Fruit fly (Drosophila melanogaster) whole organism, embryonic: ENCODE results near the gene bor.

Source experiments
- Abd-B ChIP-seq: fragments of 200-800 bp; sonication (Bioruptor generic); optimal IDR thresholded peaks from 2 replicates; lab custom pipeline; 2018; ENCODE audit warnings: missing biosample characterization, mild to moderate bottlenecking, missing genetic modification characterization, moderate library complexity
- Aef1 ChIP-seq: fragments of 200-800 bp; sonication (Bioruptor generic); IDR thresholded peaks from 3 replicates; pipeline ENCODE4 v1.3.6; 2022; ENCODE audit warnings: missing biosample characterization, missing genetic modification characterization
- Awh ChIP-seq: fragments of 200-800 bp; sonication (Bioruptor generic); IDR thresholded peaks from 2 replicates; pipeline ENCODE4, ENCODE4 v1.3.6; 2022; ENCODE audit warnings: missing biosample characterization, missing genetic modification characterization
- CG11560 ChIP-seq: fragments of 200-800 bp; sonication (Bioruptor generic); IDR thresholded peaks from 3 replicates; pipeline ENCODE4 v1.3.6; 2022; ENCODE audit warnings: missing biosample characterization, missing genetic modification characterization
- CG14710 ChIP-seq: fragments of 200-800 bp; sonication (Bioruptor generic); optimal IDR thresholded peaks from 3 replicates; lab custom pipeline; 2019; ENCODE audit warnings: missing biosample characterization, mild to moderate bottlenecking, missing genetic modification characterization, moderate library complexity
- CG2116 ChIP-seq: fragments of 200-800 bp; sonication (Bioruptor generic); optimal IDR thresholded peaks from 3 replicates; lab custom pipeline; 2018; ENCODE audit warnings: missing biosample characterization, mild to moderate bottlenecking, missing genetic modification characterization
- CG2678 ChIP-seq: fragments of 200-800 bp; sonication (Bioruptor generic); optimal IDR thresholded peaks from 3 replicates; lab custom pipeline; 2019; ENCODE audit warnings: missing biosample characterization, mild to moderate bottlenecking, missing genetic modification characterization, moderate library complexity
- CG3726 ChIP-seq: fragments of 200-800 bp; sonication (Bioruptor generic); IDR thresholded peaks from 3 replicates; pipeline ENCODE4, ENCODE4 v1.3.6; 2022; ENCODE audit warnings: missing biosample characterization, missing genetic modification characterization
- CG3847 ChIP-seq: fragments of 200-800 bp; sonication (Bioruptor generic); IDR thresholded peaks from 2 replicates; pipeline ENCODE4 v1.3.6; 2022; ENCODE audit warnings: missing biosample characterization, missing genetic modification characterization
- CG5180 ChIP-seq: fragments of 200-800 bp; sonication (Bioruptor generic); optimal IDR thresholded peaks from 3 replicates; lab custom pipeline; 2017; ENCODE audit warnings: missing biosample characterization, missing genetic modification characterization, mild to moderate bottlenecking, moderate library complexity, missing genetic modification reagents
- CG7357 ChIP-seq: fragments of 200-800 bp; sonication (Bioruptor generic); IDR thresholded peaks from 3 replicates; pipeline ENCODE4 v1.3.6; 2022; ENCODE audit warnings: missing biosample characterization, missing genetic modification characterization
- CG7745 ChIP-seq: fragments of 200-800 bp; sonication (Bioruptor generic); optimal IDR thresholded peaks from 2 replicates; lab custom pipeline; 2018; ENCODE audit warnings: missing biosample characterization, mild to moderate bottlenecking, missing genetic modification characterization, moderate library complexity
- CG8290 ChIP-seq, 3 experiments: fragments of 200-800 bp; sonication (Bioruptor generic); optimal IDR thresholded peaks; 2 replicates each; lab custom pipeline; 2016 to 2019; ENCODE audit warnings: missing biosample characterization in 3 of 3, missing genetic modification characterization in 3 of 3, mild to moderate bottlenecking in 2 of 3, moderate library complexity in 1 of 3
- CG8388 ChIP-seq: fragments of 200-800 bp; sonication (Bioruptor generic); optimal IDR thresholded peaks from 2 replicates; lab custom pipeline; 2019; ENCODE audit warnings: missing biosample characterization, mild to moderate bottlenecking, missing genetic modification characterization, moderate library complexity
- CG9215 ChIP-seq: fragments of 200-800 bp; sonication (Bioruptor generic); IDR thresholded peaks from 2 replicates; pipeline ENCODE4 v1.3.6; 2022; ENCODE audit warnings: missing biosample characterization, missing genetic modification characterization
- Dip3 ChIP-seq: fragments of 200-800 bp; sonication (Bioruptor generic); optimal IDR thresholded peaks from 3 replicates; lab custom pipeline; 2016; ENCODE audit warnings: missing biosample characterization, missing genetic modification characterization
- Hr78 ChIP-seq, 2 experiments: fragments of 200-800 bp in 1 of 2; fragments of >200 bp in 1 of 2; sonication (Bioruptor generic) in 1 of 2; optimal IDR thresholded peaks; 2 replicates each; lab custom pipeline; 2017 to 2019; ENCODE audit warnings: missing biosample characterization in 2 of 2, missing genetic modification characterization in 2 of 2, mild to moderate bottlenecking in 1 of 2, moderate library complexity in 1 of 2
- Oli ChIP-seq: fragments of 200-800 bp; sonication (Bioruptor generic); optimal IDR thresholded peaks from 2 replicates; lab custom pipeline; 2018; ENCODE audit warnings: missing biosample characterization, mild to moderate bottlenecking, missing genetic modification characterization, moderate library complexity
- Scr ChIP-seq: fragments of 200-800 bp; sonication (Bioruptor generic); IDR thresholded peaks from 2 replicates; pipeline ENCODE4 v1.3.6; 2022; ENCODE audit warnings: missing biosample characterization, missing genetic modification characterization; ENCODE audit not compliant: partially characterized antibody
- Sox100B ChIP-seq: fragments of 200-800 bp; sonication (Bioruptor generic); optimal IDR thresholded peaks from 3 replicates; lab custom pipeline; 2018; ENCODE audit warnings: missing biosample characterization, mild to moderate bottlenecking, missing genetic modification characterization
- Usf ChIP-seq: fragments of 200-800 bp; sonication (Bioruptor generic); optimal IDR thresholded peaks from 2 replicates; lab custom pipeline; 2017; ENCODE audit warnings: missing genotype, missing biosample characterization, missing genetic modification characterization
- Xrp1 ChIP-seq: fragments of 200-800 bp; sonication (Bioruptor generic); IDR thresholded peaks from 2 replicates; pipeline ENCODE4 v1.3.6; 2022; ENCODE audit warnings: missing biosample characterization, missing genetic modification characterization
- ac ChIP-seq: fragments of 200-800 bp; sonication (Bioruptor generic); optimal IDR thresholded peaks from 3 replicates; lab custom pipeline; 2017; ENCODE audit warnings: missing biosample characterization, mild to moderate bottlenecking, missing genetic modification characterization
- ase ChIP-seq: fragments of 200-800 bp; sonication (Bioruptor generic); IDR thresholded peaks from 3 replicates; pipeline ENCODE4 v1.3.6; 2022; ENCODE audit warnings: missing biosample characterization, missing genetic modification characterization
- cg ChIP-seq: fragments of 200-800 bp; sonication (Bioruptor generic); optimal IDR thresholded peaks from 3 replicates; lab custom pipeline; 2019; ENCODE audit warnings: missing biosample characterization, mild to moderate bottlenecking, missing genetic modification characterization, moderate library complexity
- chn ChIP-seq: fragments of 200-800 bp; sonication (Bioruptor generic); optimal IDR thresholded peaks from 2 replicates; lab custom pipeline; 2016; ENCODE audit warnings: missing biosample characterization, missing genetic modification characterization
- ci ChIP-seq: fragments of 200-800 bp; sonication (Bioruptor generic); IDR thresholded peaks from 3 replicates; pipeline ENCODE4 v1.3.6; 2022; ENCODE audit warnings: missing biosample characterization, missing genetic modification characterization
- corto ChIP-seq: fragments of 200-800 bp; sonication (Bioruptor generic); optimal IDR thresholded peaks from 2 replicates; lab custom pipeline; 2016; ENCODE audit warnings: missing biosample characterization, mild to moderate bottlenecking, missing genetic modification characterization, moderate library complexity
- crc ChIP-seq: fragments of 200-800 bp; sonication (Bioruptor generic); optimal IDR thresholded peaks from 2 replicates; lab custom pipeline; 2016; ENCODE audit warnings: missing biosample characterization, missing genetic modification characterization
- crp ChIP-seq, 2 experiments: fragments of 200-800 bp; sonication (Bioruptor generic); optimal IDR thresholded peaks; 2 replicates in 1 of 2; 3 replicates in 1 of 2; lab custom pipeline; 2017; ENCODE audit warnings: missing biosample characterization in 2 of 2, missing genetic modification characterization in 2 of 2, mild to moderate bottlenecking in 1 of 2, moderate library complexity in 1 of 2
- dan ChIP-seq: fragments of 200-800 bp; sonication (Bioruptor generic); IDR thresholded peaks from 2 replicates; pipeline ENCODE4 v1.3.6; 2022; ENCODE audit warnings: missing biosample characterization, missing genetic modification characterization
- dati ChIP-seq: fragments of 200-800 bp; sonication (Bioruptor generic); IDR thresholded peaks from 2 replicates; pipeline ENCODE4 v1.3.6; 2022; ENCODE audit warnings: missing biosample characterization, missing genetic modification characterization
- dmrt11E ChIP-seq: fragments of 200-800 bp; sonication (Bioruptor generic); optimal IDR thresholded peaks from 3 replicates; lab custom pipeline; 2018; ENCODE audit warnings: missing biosample characterization, mild to moderate bottlenecking, missing genetic modification characterization, moderate library complexity
- dysf ChIP-seq: fragments of 200-800 bp; sonication (Bioruptor generic); IDR thresholded peaks from 3 replicates; pipeline ENCODE4 v1.3.6; 2022; ENCODE audit warnings: missing biosample characterization, missing genetic modification characterization
- ftz-f1 ChIP-seq: fragments of 200-800 bp; sonication (Bioruptor generic); optimal IDR thresholded peaks from 2 replicates; lab custom pipeline; 2016; ENCODE audit warnings: missing biosample characterization, missing genetic modification characterization
- gce ChIP-seq: fragments of 200-800 bp; sonication (Bioruptor generic); IDR thresholded peaks from 3 replicates; pipeline ENCODE4 v1.3.6; 2022; ENCODE audit warnings: missing biosample characterization, missing genetic modification characterization
- klu ChIP-seq: fragments of 200-800 bp; sonication (Bioruptor generic); IDR thresholded peaks from 2 replicates; pipeline ENCODE4 v1.3.6; 2022; ENCODE audit warnings: missing biosample characterization, missing genetic modification characterization
- lab ChIP-seq: fragments of 200-800 bp; sonication (Bioruptor generic); optimal IDR thresholded peaks from 3 replicates; lab custom pipeline; 2017; ENCODE audit warnings: missing biosample characterization, missing genetic modification characterization, mild to moderate bottlenecking, moderate library complexity, missing genetic modification reagents
- lbe ChIP-seq: fragments of 200-800 bp; sonication (Bioruptor generic); optimal IDR thresholded peaks from 2 replicates; lab custom pipeline; 2016; ENCODE audit warnings: missing biosample characterization, mild to moderate bottlenecking, missing genetic modification characterization
- nerfin-1 ChIP-seq: fragments of 200-800 bp; sonication (Bioruptor generic); optimal IDR thresholded peaks from 3 replicates; lab custom pipeline; 2019; ENCODE audit warnings: missing biosample characterization, mild to moderate bottlenecking, missing genetic modification characterization, moderate library complexity
- nom ChIP-seq: fragments of 200-800 bp; sonication (Bioruptor generic); optimal IDR thresholded peaks from 2 replicates; lab custom pipeline; 2017; ENCODE audit warnings: missing biosample characterization, missing genetic modification characterization, mild to moderate bottlenecking, moderate library complexity, missing genetic modification reagents
- otp ChIP-seq: fragments of 200-800 bp; sonication (Bioruptor generic); IDR thresholded peaks from 3 replicates; pipeline ENCODE4, ENCODE4 v1.3.6; 2022; ENCODE audit warnings: missing biosample characterization, missing genetic modification characterization
- pum ChIP-seq: fragments of 200-800 bp; sonication (Bioruptor generic); optimal IDR thresholded peaks from 2 replicates; lab custom pipeline; 2016; ENCODE audit warnings: missing biosample characterization, missing genetic modification characterization
- sd ChIP-seq: fragments of 200-800 bp; sonication (Bioruptor generic); optimal IDR thresholded peaks from 3 replicates; lab custom pipeline; 2018; ENCODE audit warnings: missing biosample characterization, mild to moderate bottlenecking, missing genetic modification characterization, moderate library complexity
- shn ChIP-seq: fragments of 200-800 bp; sonication (Bioruptor generic); optimal IDR thresholded peaks from 3 replicates; lab custom pipeline; 2016; ENCODE audit warnings: missing biosample characterization, missing genetic modification characterization
- slp2 ChIP-seq: fragments of 200-800 bp; sonication (Bioruptor generic); optimal IDR thresholded peaks from 2 replicates; lab custom pipeline; 2016; ENCODE audit warnings: missing biosample characterization, missing genetic modification characterization
- tap ChIP-seq: fragments of 200-800 bp; optimal IDR thresholded peaks from 3 replicates; lab custom pipeline; 2019; ENCODE audit warnings: missing biosample characterization, mild to moderate bottlenecking, missing genetic modification characterization, moderate library complexity
- zen2 ChIP-seq: fragments of 200-800 bp; sonication (Bioruptor generic); IDR thresholded peaks from 3 replicates; pipeline ENCODE4 v1.3.6; 2022; ENCODE audit warnings: missing biosample characterization, missing genetic modification characterization; ENCODE audit not compliant: partially characterized antibody

Gene bor

DNA sequence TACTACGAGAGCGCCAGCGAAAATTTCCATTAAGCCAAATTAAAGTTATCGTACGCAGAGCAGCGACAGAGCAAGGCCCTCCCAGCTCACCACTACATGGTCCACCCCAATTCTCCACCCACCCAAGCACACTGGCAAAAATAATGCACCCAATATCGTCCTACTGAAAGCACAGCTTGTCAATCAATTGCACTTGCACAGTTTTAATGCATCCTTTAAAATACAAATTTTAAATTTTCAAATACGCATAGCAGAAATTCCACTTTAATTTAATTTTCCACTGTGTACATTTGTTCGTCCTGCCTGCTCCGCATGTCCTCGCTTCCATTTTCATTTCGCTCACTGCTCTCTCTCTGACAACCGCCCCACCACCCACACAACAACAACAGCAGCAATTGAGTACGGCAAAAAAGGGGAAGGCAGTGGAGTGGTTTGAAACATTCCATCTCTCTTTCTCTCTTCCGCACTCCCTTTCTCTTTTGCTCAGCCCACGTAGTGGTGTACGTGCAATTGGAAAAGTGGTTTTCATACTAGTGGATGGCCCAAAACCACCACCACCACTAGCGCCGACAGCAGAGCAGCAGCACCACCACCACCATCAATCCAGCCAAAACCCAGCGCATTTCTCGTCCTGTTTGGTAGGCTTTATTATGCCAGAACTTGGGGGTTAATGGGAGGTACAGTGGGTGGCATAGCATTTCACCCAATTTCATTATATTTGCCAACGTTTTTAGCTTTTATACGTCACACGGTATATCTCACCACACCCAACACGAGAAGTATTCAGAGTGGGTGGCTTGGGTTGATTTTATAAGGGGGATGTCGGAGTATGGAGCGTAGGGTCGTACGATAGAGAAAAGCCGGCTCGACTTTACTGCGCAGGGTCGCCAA lies 16.1 kb downstream of the bor start (continued):
- TF ChIP-seq CG8290 (GFP tag; optimal IDR thresholded peaks at IDR 0.05; lab: Kevin White, UChicago) (no peak), CG8290 (tag; optimal IDR thresholded peaks at IDR 0.05; lab: Kevin White, UChicago) (peak in 1 of 2 experiments; percentile 33), chn (GFP tag; lab: Kevin White, UChicago) (no peak), CG14710 (tag; lab: Kevin White, UChicago) (peak; percentile 68), CG2678 (tag; lab: Kevin White, UChicago) (peak; percentile 93), CG11560 (peak; percentile 54), ci (GFP tag; lab: Robert Waterston, UW) (peak; percentile 67), nom (GFP tag; lab: Kevin White, UChicago) (peak; percentile 72), CG3726 (GFP tag; lab: Robert Waterston, UW) (no peak), slp2 (GFP tag; lab: Kevin White, UChicago) (peak; percentile 55), Oli (tag; lab: Kevin White, UChicago) (peak; percentile 65), CG7357 (GFP tag; lab: Robert Waterston, UW) (peak; percentile 75; the same call in 1 of the 3 replicates), Usf (GFP tag; lab: Kevin White, UChicago) (peak; percentile 8), corto (no peak), nerfin-1 (peak; percentile 71), Xrp1 (GFP tag; lab: Robert Waterston, UW) (peak; percentile 89), CG2116 (GFP tag; lab: Kevin White, UChicago) (no peak), lbe (no peak), CG8388 (peak; percentile 41), CG7745 (tag; lab: Kevin White, UChicago) (no peak), Dip3 (GFP tag; lab: Kevin White, UChicago) (peak; percentile 23), CG5180 (GFP tag; lab: Kevin White, UChicago) (peak; percentile 78), Abd-B (GFP tag; lab: Kevin White, UChicago) (peak; percentile 53), ac (no peak), dysf (GFP tag; lab: Robert Waterston, UW) (peak; percentile 77), Sox100B (peak; percentile 82), tap (tag; lab: Kevin White, UChicago) (peak; percentile 87), Awh (peak; percentile 78), dmrt11E (tag; lab: Kevin White, UChicago) (peak; percentile 36), pum (GFP tag; lab: Kevin White, UChicago) (peak; percentile 17), crp (GFP tag; optimal IDR thresholded peaks at IDR 0.05; lab: Kevin White, UChicago) (peak in 1 of 2 experiments; percentile 20), shn (GFP tag; lab: Kevin White, UChicago) (no peak), ftz-f1 (GFP tag; lab: Kevin White, UChicago) (no peak), sd (tag; lab: Kevin White, UChicago) (peak; percentile 57), Aef1 (GFP tag; lab: Robert Waterston, UW) (peak; percentile 78), lab (GFP tag; lab: Kevin White, UChicago) (peak; percentile 98), dati (GFP tag; lab: Robert Waterston, UW) (no peak), zen2 (GFP tag; lab: Robert Waterston, UW) (no peak), gce (GFP tag; lab: Robert Waterston, UW) (no peak), otp (GFP tag; lab: Robert Waterston, UW) (no peak), CG3847 (GFP tag; lab: Robert Waterston, UW) (peak; percentile 54), Scr (no peak), Hr78 (GFP tag; optimal IDR thresholded peaks at IDR 0.05; lab: Kevin White, UChicago) (no peak), ase (GFP tag; lab: Robert Waterston, UW) (peak; percentile 56; the same call in 1 of the 3 replicates), CG9215 (GFP tag; lab: Robert Waterston, UW) (peak; percentile 83), dan (GFP tag; lab: Robert Waterston, UW) (no peak), crc (no peak), cg (peak; percentile 37), klu (GFP tag; lab: Robert Waterston, UW) (peak; percentile 76)
